Fruit fly (Drosophila melanogaster) whole organism, prepupa: ENCODE results near the gene CG11267.

Experiments
- CG10669 ChIP-seq: fragments of 200-800 bp; sonication (Bioruptor generic); optimal IDR thresholded peaks from 3 replicates; lab custom pipeline; 2018; ENCODE audit warnings: missing biosample characterization, mild to moderate bottlenecking, missing genetic modification characterization, moderate library complexity
- CG6792 ChIP-seq: fragments of 200-800 bp; sonication (Bioruptor generic); optimal IDR thresholded peaks from 3 replicates; lab custom pipeline; 2016; ENCODE audit warnings: missing biosample characterization, missing genetic modification characterization
- CG9139 ChIP-seq: fragments of 200-800 bp; sonication (Bioruptor generic); optimal IDR thresholded peaks from 3 replicates; lab custom pipeline; 2017; ENCODE audit warnings: missing biosample characterization, mild to moderate bottlenecking, missing genetic modification characterization
- OdsH ChIP-seq: fragments of 200-800 bp; sonication (Bioruptor generic); optimal IDR thresholded peaks from 3 replicates; lab custom pipeline; 2016; ENCODE audit warnings: missing biosample characterization, missing genetic modification characterization
- dac ChIP-seq: fragments of 200-800 bp; sonication (Bioruptor generic); optimal IDR thresholded peaks from 2 replicates; lab custom pipeline; 2017; ENCODE audit warnings: missing biosample characterization, mild to moderate bottlenecking, missing genetic modification characterization

dm6 chr3L:12967633-12968032, 48.2 kb upstream of the CG11267 start, which contains the start of gene Or69a:
- TF ChIP-seq CG6792 (no peak), CG9139 (GFP tag; lab: Kevin White, UChicago) (no peak), CG10669 (GFP tag; lab: Kevin White, UChicago) (no peak), OdsH (GFP tag; lab: Kevin White, UChicago) (no peak), dac (GFP tag; lab: Kevin White, UChicago) (no peak)
